Fruit fly (Drosophila melanogaster) whole organism, prepupa: ENCODE measurements around the gene CG13766.
A peak's percentile ranks its signal among the peaks of the same experiment; 100 is the strongest.

Experiments used
- Blimp-1 ChIP-seq: fragments of 200-800 bp; sonication (Bioruptor generic); optimal IDR thresholded peaks from 3 replicates; lab custom pipeline; 2017; ENCODE audit warnings: missing biosample characterization, missing genetic modification characterization, mild to moderate bottlenecking, moderate library complexity, missing genetic modification reagents
- CG10631 ChIP-seq: fragments of 200-800 bp; sonication (Bioruptor generic); optimal IDR thresholded peaks from 2 replicates; lab custom pipeline; 2016; ENCODE audit warnings: missing biosample characterization, missing genetic modification characterization
- CG10669 ChIP-seq: fragments of 200-800 bp; sonication (Bioruptor generic); optimal IDR thresholded peaks from 3 replicates; lab custom pipeline; 2018; ENCODE audit warnings: missing biosample characterization, mild to moderate bottlenecking, missing genetic modification characterization, moderate library complexity
- CG11294 ChIP-seq: fragments of 200-800 bp; sonication (Bioruptor generic); IDR thresholded peaks from 2 replicates; pipeline ENCODE4 v1.3.6; 2022; ENCODE audit warnings: missing biosample characterization, missing genetic modification characterization
- CG11762 ChIP-seq: fragments of 200-800 bp; sonication (Bioruptor generic); optimal IDR thresholded peaks from 3 replicates; lab custom pipeline; 2016; ENCODE audit warnings: missing biosample characterization, missing genetic modification characterization; ENCODE audit not compliant: insufficient read depth
- CG1621 ChIP-seq: fragments of 200-800 bp; sonication (Bioruptor generic); optimal IDR thresholded peaks from 3 replicates; lab custom pipeline; 2018; ENCODE audit warnings: missing biosample characterization, mild to moderate bottlenecking, missing genetic modification characterization
- CG16779 ChIP-seq: fragments of 200-800 bp; sonication (Bioruptor generic); optimal IDR thresholded peaks from 3 replicates; lab custom pipeline; 2017; ENCODE audit warnings: missing biosample characterization, mild to moderate bottlenecking, missing genetic modification characterization
- CG3032 ChIP-seq: fragments of 200-800 bp; optimal IDR thresholded peaks from 2 replicates; lab custom pipeline; 2019; ENCODE audit warnings: missing biosample characterization, mild to moderate bottlenecking, missing genetic modification characterization, moderate library complexity
- CG32006 ChIP-seq: fragments of 200-800 bp; sonication (Bioruptor generic); optimal IDR thresholded peaks from 3 replicates; lab custom pipeline; 2017; ENCODE audit warnings: missing biosample characterization, mild to moderate bottlenecking, missing genetic modification characterization
- CG34406 ChIP-seq: fragments of 200-800 bp; sonication (Bioruptor generic); optimal IDR thresholded peaks from 3 replicates; lab custom pipeline; 2016; ENCODE audit warnings: missing biosample characterization, missing genetic modification characterization
- CG3919 ChIP-seq: fragments of 200-800 bp; sonication (Bioruptor generic); optimal IDR thresholded peaks from 3 replicates; lab custom pipeline; 2016; ENCODE audit warnings: missing biosample characterization, missing genetic modification characterization
- CG4318 ChIP-seq: fragments of 200-800 bp; sonication (Bioruptor generic); optimal IDR thresholded peaks from 3 replicates; lab custom pipeline; 2017; ENCODE audit warnings: missing biosample characterization, mild to moderate bottlenecking, missing genetic modification characterization
- CG6276 ChIP-seq: fragments of 200-800 bp; sonication (Bioruptor generic); optimal IDR thresholded peaks from 2 replicates; lab custom pipeline; 2017; ENCODE audit warnings: missing biosample characterization, mild to moderate bottlenecking, missing genetic modification characterization
- CG7368 ChIP-seq: fragments of 200-800 bp; sonication (Bioruptor generic); optimal IDR thresholded peaks from 3 replicates; lab custom pipeline; 2016; ENCODE audit warnings: missing biosample characterization, missing genetic modification characterization
- CG8119 ChIP-seq: fragments of 200-800 bp; sonication (Bioruptor generic); IDR thresholded peaks from 3 replicates; pipeline ENCODE4 v1.3.6; 2022; ENCODE audit warnings: missing biosample characterization, missing genetic modification characterization
- CG8319 ChIP-seq: fragments of 200-800 bp; sonication (Bioruptor generic); optimal IDR thresholded peaks from 3 replicates; lab custom pipeline; 2016; ENCODE audit warnings: missing biosample characterization, missing genetic modification characterization
- CG8632 ChIP-seq: fragments of 200-800 bp; sonication (Bioruptor generic); optimal IDR thresholded peaks from 3 replicates; lab custom pipeline; 2016; ENCODE audit warnings: missing biosample characterization, missing genetic modification characterization
- CG9139 ChIP-seq: fragments of 200-800 bp; sonication (Bioruptor generic); optimal IDR thresholded peaks from 3 replicates; lab custom pipeline; 2017; ENCODE audit warnings: missing biosample characterization, mild to moderate bottlenecking, missing genetic modification characterization
- Eip75B ChIP-seq: fragments of 200-800 bp; sonication (Bioruptor generic); optimal IDR thresholded peaks from 3 replicates; lab custom pipeline; 2016; ENCODE audit warnings: missing biosample characterization, missing genetic modification characterization
- Eip93F ChIP-seq: fragments of 200-800 bp; sonication (Bioruptor generic); optimal IDR thresholded peaks from 2 replicates; lab custom pipeline; 2016; ENCODE audit warnings: missing biosample characterization, mild to moderate bottlenecking, missing genetic modification characterization
- Ets21C ChIP-seq: fragments of 200-800 bp; sonication (Bioruptor generic); optimal IDR thresholded peaks from 3 replicates; lab custom pipeline; 2016; ENCODE audit warnings: missing biosample characterization, missing genetic modification characterization
- Ets96B ChIP-seq: fragments of 200-800 bp; optimal IDR thresholded peaks from 2 replicates; lab custom pipeline; 2019; ENCODE audit warnings: missing biosample characterization, mild to moderate bottlenecking, missing genetic modification characterization, moderate library complexity
- Hr38 ChIP-seq: sonication (Bioruptor generic); optimal IDR thresholded peaks from 2 replicates; lab custom pipeline; 2016; ENCODE audit warnings: missing biosample characterization, missing genetic modification characterization
- Hr39 ChIP-seq: fragments of 200-800 bp; sonication (Bioruptor generic); optimal IDR thresholded peaks from 2 replicates; lab custom pipeline; 2016; ENCODE audit warnings: missing biosample characterization, missing genetic modification characterization
- Hr4 ChIP-seq: fragments of 200-800 bp; sonication (Bioruptor generic); optimal IDR thresholded peaks from 3 replicates; lab custom pipeline; 2016; ENCODE audit warnings: missing biosample characterization, missing genetic modification characterization
- Lpt ChIP-seq: fragments of 200-800 bp; sonication (Bioruptor generic); optimal IDR thresholded peaks from 3 replicates; lab custom pipeline; 2016; ENCODE audit warnings: missing biosample characterization, missing genetic modification characterization
- OdsH ChIP-seq: fragments of 200-800 bp; sonication (Bioruptor generic); optimal IDR thresholded peaks from 3 replicates; lab custom pipeline; 2016; ENCODE audit warnings: missing biosample characterization, missing genetic modification characterization
- Sox102F ChIP-seq: fragments of 200-800 bp; sonication (Bioruptor generic); optimal IDR thresholded peaks from 2 replicates; lab custom pipeline; 2016; ENCODE audit warnings: missing biosample characterization, mild to moderate bottlenecking, missing genetic modification characterization
- Sox14 ChIP-seq: fragments of 200-800 bp; sonication (Bioruptor generic); optimal IDR thresholded peaks from 3 replicates; lab custom pipeline; 2016; ENCODE audit warnings: missing biosample characterization, missing genetic modification characterization
- achi ChIP-seq: fragments of 200-800 bp; sonication (Bioruptor generic); optimal IDR thresholded peaks from 3 replicates; lab custom pipeline; 2016; ENCODE audit warnings: missing biosample characterization, missing genetic modification characterization
- cyc ChIP-seq: fragments of 200-800 bp; sonication (Bioruptor generic); optimal IDR thresholded peaks from 3 replicates; lab custom pipeline; 2016; ENCODE audit warnings: missing biosample characterization, missing genetic modification characterization
- dsx ChIP-seq: fragments of 200-800 bp; optimal IDR thresholded peaks from 3 replicates; lab custom pipeline; 2019; ENCODE audit warnings: missing biosample characterization, mild to moderate bottlenecking, missing genetic modification characterization, moderate library complexity; ENCODE audit not compliant: poor library complexity, severe bottlenecking
- esn ChIP-seq: fragments of 200-800 bp; sonication (Bioruptor generic); optimal IDR thresholded peaks from 2 replicates; lab custom pipeline; 2016; ENCODE audit warnings: missing biosample characterization, mild to moderate bottlenecking, missing genetic modification characterization, moderate library complexity
- fkh ChIP-seq: fragments of 200-800 bp; sonication (Bioruptor generic); optimal IDR thresholded peaks from 3 replicates; lab custom pipeline; 2017; ENCODE audit warnings: missing biosample characterization, mild to moderate bottlenecking, missing genetic modification characterization, moderate library complexity
- lz ChIP-seq: fragments of 200-800 bp; sonication (Bioruptor generic); optimal IDR thresholded peaks from 3 replicates; lab custom pipeline; 2016; ENCODE audit warnings: missing biosample characterization, missing genetic modification characterization
- net ChIP-seq: fragments of 200-800 bp; sonication (Bioruptor generic); optimal IDR thresholded peaks from 3 replicates; lab custom pipeline; 2016; ENCODE audit warnings: missing biosample characterization, missing genetic modification characterization
- pdm3 ChIP-seq: fragments of 200-800 bp; sonication (Bioruptor generic); optimal IDR thresholded peaks from 3 replicates; lab custom pipeline; 2016; ENCODE audit warnings: missing biosample characterization, missing genetic modification characterization
- salr ChIP-seq, 2 experiments: fragments of 200-800 bp; sonication (Bioruptor generic); optimal IDR thresholded peaks; 3 replicates each; lab custom pipeline; 2016 to 2018; ENCODE audit warnings: missing biosample characterization in 2 of 2, missing genetic modification characterization in 2 of 2, mild to moderate bottlenecking in 1 of 2
- spab ChIP-seq: fragments of 200-800 bp; sonication (Bioruptor generic); optimal IDR thresholded peaks from 2 replicates; lab custom pipeline; 2017; ENCODE audit warnings: missing biosample characterization, mild to moderate bottlenecking, missing genetic modification characterization, missing genetic modification reagents
- ss ChIP-seq, 2 experiments: fragments of 200-800 bp; sonication (Bioruptor generic); optimal IDR thresholded peaks; 2 replicates in 1 of 2; 3 replicates in 1 of 2; lab custom pipeline; 2017 to 2018; ENCODE audit warnings: mild to moderate bottlenecking in 2 of 2, missing biosample characterization in 2 of 2, missing genetic modification characterization in 2 of 2, moderate library complexity in 1 of 2
- svp ChIP-seq: fragments of 200-800 bp; sonication (Bioruptor generic); peaks from one replicate; lab custom pipeline; 2016; ENCODE audit warnings: missing biosample characterization, missing genetic modification characterization
- topi ChIP-seq: fragments of 200-800 bp; sonication (Bioruptor generic); optimal IDR thresholded peaks from 3 replicates; lab custom pipeline; 2016; ENCODE audit warnings: missing biosample characterization, missing genetic modification characterization
- vri ChIP-seq: fragments of 200-800 bp; sonication (Bioruptor generic); optimal IDR thresholded peaks from 3 replicates; lab custom pipeline; 2016; ENCODE audit warnings: missing biosample characterization, mild to moderate bottlenecking, missing genetic modification characterization

CG13766 gene

DNA sequence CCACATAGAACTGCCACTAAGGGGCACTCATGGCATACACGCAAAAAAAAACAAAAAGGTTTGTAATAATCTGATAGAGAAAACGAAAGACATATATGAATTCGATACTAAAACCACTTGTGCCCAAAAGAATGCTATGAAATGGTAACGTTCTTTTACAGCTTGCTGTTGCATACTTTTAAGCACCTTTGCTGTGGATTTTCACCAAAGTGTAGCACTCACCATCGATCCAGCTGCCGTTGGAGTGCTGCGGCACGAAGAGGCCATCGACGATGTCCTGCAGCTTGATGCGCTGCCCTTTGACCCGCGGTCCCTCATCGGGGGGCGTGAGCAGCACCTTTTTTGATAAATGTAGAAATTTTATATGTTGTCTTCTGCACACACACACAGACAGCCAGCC, 13.1 kb upstream of the CG13766 start:
- TF ChIP-seq cyc (GFP tag; lab: Kevin White, UChicago) = no peak
- no peak for TF ChIP-seq CG11294 (GFP tag; lab: Robert Waterston, UW)
- TF ChIP-seq CG10669 (GFP tag; lab: Kevin White, UChicago) = no peak
- peak; percentile 47 for TF ChIP-seq svp (GFP tag; lab: Kevin White, UChicago)
- TF ChIP-seq, all 60 proteins: peak for 1

DNA sequence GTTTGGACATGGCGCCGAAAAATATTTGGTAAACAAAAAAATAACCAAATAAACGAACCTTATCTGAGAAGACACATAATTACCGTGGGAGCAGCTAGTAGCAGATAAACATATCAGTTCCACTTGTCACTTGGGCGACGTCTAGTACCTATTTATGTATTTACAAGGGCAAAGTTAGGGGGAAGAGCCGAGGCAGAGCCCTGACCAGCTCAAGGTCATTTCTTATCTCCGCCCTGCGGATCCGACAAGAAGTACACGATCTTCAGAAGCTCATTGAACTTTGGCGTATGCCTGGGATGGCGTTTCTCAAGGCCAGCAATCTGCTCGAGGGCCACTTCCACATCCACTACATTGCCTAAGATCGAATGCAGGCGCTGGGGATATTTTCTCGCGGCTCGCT, 1.0 kb downstream of the CG13766 start:
- TF ChIP-seq Ets96B (tag; lab: Kevin White, UChicago) = no peak
- TF ChIP-seq CG8119 = no peak
- peak; percentile 83 for TF ChIP-seq svp (GFP tag; lab: Kevin White, UChicago)
- peak; percentile 52 for TF ChIP-seq fkh (GFP tag; lab: Kevin White, UChicago)
- TF ChIP-seq CG3919 (GFP tag; lab: Kevin White, UChicago) = no peak
- TF ChIP-seq salr (GFP tag; optimal IDR thresholded peaks at IDR 0.05; lab: Kevin White, UChicago) = no peak
- no peak for TF ChIP-seq CG9139

DNA sequence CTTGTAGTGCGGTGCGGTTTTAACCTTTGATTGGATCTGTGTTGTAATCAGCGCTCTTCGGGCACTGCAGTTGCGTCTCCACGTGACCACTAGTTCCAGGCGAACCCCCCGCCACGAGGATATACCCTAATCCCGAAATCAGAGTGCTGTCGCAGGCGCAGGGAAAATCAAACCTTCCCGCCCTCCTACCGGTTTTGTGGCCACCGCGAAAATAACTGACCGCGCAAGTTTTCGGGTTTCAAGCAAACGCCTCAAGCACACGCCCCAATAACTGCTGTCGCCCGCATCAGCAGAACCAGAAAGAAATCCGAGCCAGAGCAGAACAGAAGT, 3.7 kb downstream of the CG13766 start:
- TF ChIP-seq CG34406 (GFP tag; lab: Kevin White, UChicago) = no peak
- TF ChIP-seq lz (GFP tag; lab: Kevin White, UChicago) = no peak
- TF ChIP-seq CG9139 = no peak
- no peak for TF ChIP-seq Ets21C (GFP tag; lab: Kevin White, UChicago)
- TF ChIP-seq net (GFP tag; lab: Kevin White, UChicago) = no peak
- no peak for TF ChIP-seq Eip75B (GFP tag; lab: Kevin White, UChicago)
- TF ChIP-seq CG3032 = no peak
- no peak for TF ChIP-seq CG4318
- no peak for TF ChIP-seq CG1621
- TF ChIP-seq CG32006 (GFP tag; lab: Kevin White, UChicago) = no peak
- TF ChIP-seq Ets96B (tag; lab: Kevin White, UChicago) = no peak
- no peak for TF ChIP-seq salr (GFP tag; optimal IDR thresholded peaks at IDR 0.05; lab: Kevin White, UChicago)
- no peak for TF ChIP-seq CG16779
- no peak for TF ChIP-seq Hr4
- no peak for TF ChIP-seq cyc (GFP tag; lab: Kevin White, UChicago)
- no peak for TF ChIP-seq Sox102F (GFP tag; lab: Kevin White, UChicago)
- TF ChIP-seq vri (GFP tag; lab: Kevin White, UChicago) = no peak
- TF ChIP-seq ss (GFP tag; optimal IDR thresholded peaks at IDR 0.05; lab: Kevin White, UChicago) = no peak
- no peak for TF ChIP-seq svp (GFP tag; lab: Kevin White, UChicago)
- no peak for TF ChIP-seq CG3919 (GFP tag; lab: Kevin White, UChicago)

DNA sequence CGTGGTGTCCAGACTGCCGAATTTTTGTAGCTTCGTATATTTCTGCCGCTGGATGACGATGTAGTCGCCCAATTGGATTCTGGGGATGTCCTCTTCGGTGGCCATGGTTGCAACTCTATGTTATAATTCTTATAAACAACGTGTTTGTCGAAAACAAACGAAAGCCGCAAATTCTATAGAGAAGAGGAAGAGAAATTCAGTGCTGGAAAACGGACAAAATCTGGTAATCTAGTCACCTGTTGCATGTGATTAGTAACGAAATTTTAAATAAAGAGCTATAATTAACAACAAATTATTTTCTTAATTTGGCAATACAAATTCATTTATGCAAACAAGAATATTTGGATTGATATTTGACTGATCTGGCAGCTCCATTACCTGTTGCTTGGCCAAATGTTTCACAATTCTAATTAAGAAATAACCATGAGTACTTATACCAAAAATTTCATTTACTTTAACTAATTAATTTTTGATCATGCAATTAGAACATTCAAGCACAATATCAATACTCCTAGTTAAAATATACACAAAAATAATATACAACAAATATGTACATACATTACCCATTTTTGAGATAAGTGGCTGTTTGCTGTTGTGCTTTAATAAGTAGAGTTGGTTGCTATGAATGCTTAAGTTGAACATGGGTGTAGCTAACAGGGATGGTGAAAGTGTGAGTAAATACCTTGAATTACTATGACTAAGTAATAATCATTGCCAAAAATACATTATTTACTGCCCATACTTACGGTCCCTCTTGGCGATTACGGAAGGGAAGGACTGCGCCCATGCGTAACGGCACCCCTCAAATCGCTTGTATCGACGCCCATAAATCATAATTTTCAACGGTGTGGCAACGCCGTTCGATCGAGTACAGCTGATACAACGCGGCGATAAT, 4.3 kb downstream of the CG13766 start, which contains the start of the genes Trmt6 and Ent2:
Trmt6 (minus strand) TSS at position 827 of the 895 bp plus-strand sequence.
Ent2 (plus strand) TSS at position 863 of the 895 bp plus-strand sequence.
- TF ChIP-seq spab (GFP tag; lab: Kevin White, UChicago) (peak; percentile 94), CG8319 (peak; percentile 96), CG10669 (GFP tag; lab: Kevin White, UChicago) (peak; percentile 94), OdsH (GFP tag; lab: Kevin White, UChicago) (peak; percentile 98), CG11762 (GFP tag; lab: Kevin White, UChicago) (peak; percentile 96), achi (GFP tag; lab: Kevin White, UChicago) (peak; percentile 96), CG10631 (peak; percentile 97), CG9139 (peak; percentile 86), Sox14 (GFP tag; lab: Kevin White, UChicago) (peak; percentile 98), Blimp-1 (GFP tag; lab: Kevin White, UChicago) (peak; percentile 83), CG8632 (GFP tag; lab: Kevin White, UChicago) (peak; percentile 93), Eip93F (GFP tag; lab: Kevin White, UChicago) (peak; percentile 82), dsx (GFP tag; lab: Kevin White, UChicago) (peak; percentile 90), Sox102F (GFP tag; lab: Kevin White, UChicago) (peak; percentile 95), CG7368 (GFP tag; lab: Kevin White, UChicago) (peak; percentile 97), CG6276 (GFP tag; lab: Kevin White, UChicago) (peak; percentile 94), fkh (GFP tag; lab: Kevin White, UChicago) (peak; percentile 83), topi (GFP tag; lab: Kevin White, UChicago) (peak; percentile 97), CG1621 (peak; percentile 95), esn (GFP tag; lab: Kevin White, UChicago) (peak; percentile 96), Lpt (peak; percentile 93), CG4318 (peak; percentile 96), Hr38 (GFP tag; lab: Kevin White, UChicago) (peak; percentile 91), Hr39 (GFP tag; lab: Kevin White, UChicago) (peak; percentile 99), cyc (GFP tag; lab: Kevin White, UChicago) (peak; percentile 99), CG8119 (peak; percentile 93), pdm3 (GFP tag; lab: Kevin White, UChicago) (peak; percentile 97)
